Worm (Caenorhabditis elegans) whole organism, L4 larva: Measurements from ENCODE around the gene F42G4.5.

ENCODE experiments used
- F10B5.3 ChIP-seq: sonication (generic microtip); optimal IDR thresholded peaks from 2 replicates; lab custom pipeline; 2016; ENCODE audit warnings: mild to moderate bottlenecking, missing genetic modification characterization, missing compliant biosample characterization
- F26F4.8 ChIP-seq: fragments of 200-800 bp; sonication (Bioruptor generic); conservative IDR thresholded peaks from 2 replicates; pipeline ENCODE4 v1.3.6; 2022; ENCODE audit warnings: missing genetic modification characterization, missing compliant biosample characterization
- F37D6.2 ChIP-seq: sonication (generic microtip); optimal IDR thresholded peaks from 2 replicates; lab custom pipeline; 2016; ENCODE audit warnings: mild to moderate bottlenecking, missing genetic modification characterization, missing compliant biosample characterization
- F44E2.7 ChIP-seq: fragments of 200-800 bp; sonication (Bioruptor generic); IDR thresholded peaks from 2 replicates; pipeline ENCODE4 v2.1.2; 2022; ENCODE audit warnings: missing genetic modification characterization, missing compliant biosample characterization
- F49E8.2 ChIP-seq: sonication (generic microtip); optimal IDR thresholded peaks from 2 replicates; lab custom pipeline; 2016; ENCODE audit warnings: missing compliant biosample characterization, mild to moderate bottlenecking, missing genetic modification characterization, borderline replicate concordance
- R02D3.7 ChIP-seq: fragments of 150-350 bp; sonication (generic microtip); optimal IDR thresholded peaks from 3 replicates; lab custom pipeline; 2014; ENCODE audit warnings: missing biosample characterization, missing genetic modification characterization
- Y75B8A.6 ChIP-seq: fragments of 200-800 bp; sonication (Bioruptor generic); IDR thresholded peaks from 2 replicates; pipeline ENCODE4 v1.3.6; 2022; ENCODE audit warnings: missing genetic modification reagents, missing genetic modification characterization, missing compliant biosample characterization
- ZK546.5 ChIP-seq, 2 experiments: sonication (generic microtip); optimal IDR thresholded peaks; 2 replicates each; lab custom pipeline; 2017; ENCODE audit warnings: missing biosample characterization in 2 of 2, missing genetic modification characterization in 2 of 2
- aha-1 ChIP-seq: fragments of 150-350 bp; peaks from one replicate; lab custom pipeline; 2014; ENCODE audit warnings: missing biosample characterization, missing genetic modification characterization
- aly-2 ChIP-seq: sonication (generic microtip); optimal IDR thresholded peaks from 2 replicates; lab custom pipeline; 2018; ENCODE audit warnings: missing biosample characterization, missing genetic modification characterization
- arid-1 ChIP-seq: fragments of 200-800 bp; sonication (Bioruptor generic); conservative IDR thresholded peaks from 2 replicates; pipeline ENCODE4 v1.3.6; 2022; ENCODE audit warnings: missing genetic modification reagents, missing genetic modification characterization, missing compliant biosample characterization
- attf-4 ChIP-seq: sonication (generic microtip); optimal IDR thresholded peaks from 3 replicates; lab custom pipeline; 2017; ENCODE audit warnings: missing biosample characterization, missing genetic modification characterization
- ceh-20 ChIP-seq: fragments of 200-800 bp; sonication (Bioruptor generic); IDR thresholded peaks from 2 replicates; pipeline ENCODE4 v1.3.6; 2022; ENCODE audit warnings: missing genetic modification reagents, missing genetic modification characterization, missing compliant biosample characterization
- ceh-32 ChIP-seq: sonication (generic microtip); optimal IDR thresholded peaks from 2 replicates; lab custom pipeline; 2016; ENCODE audit warnings: mild to moderate bottlenecking, missing genetic modification characterization, missing compliant biosample characterization; ENCODE audit not compliant: poor library complexity
- ceh-44 ChIP-seq: fragments of 200-800 bp; sonication (Bioruptor generic); IDR thresholded peaks from 2 replicates; pipeline ENCODE4 v1.3.6; 2022; ENCODE audit warnings: missing genetic modification reagents, missing genetic modification characterization, missing compliant biosample characterization
- ceh-82 ChIP-seq: sonication (generic microtip); optimal IDR thresholded peaks from 2 replicates; lab custom pipeline; 2017; ENCODE audit warnings: missing biosample characterization, missing genetic modification characterization
- ces-1 ChIP-seq: fragments of 150-350 bp; sonication (generic microtip); optimal IDR thresholded peaks from 4 replicates; lab custom pipeline; 2014; ENCODE audit warnings: missing biosample characterization, missing genetic modification reagents, missing genetic modification characterization
- daf-8 ChIP-seq: fragments of 200-800 bp; sonication (Bioruptor generic); IDR thresholded peaks from 2 replicates; pipeline ENCODE4 v1.3.6; 2022; ENCODE audit warnings: missing genetic modification characterization, missing compliant biosample characterization
- dmd-6 ChIP-seq: fragments of 200-800 bp; sonication (Bioruptor generic); IDR thresholded peaks from 2 replicates; pipeline ENCODE4 v1.3.6; 2022; ENCODE audit warnings: missing genetic modification reagents, missing genetic modification characterization, missing compliant biosample characterization
- dmd-8 ChIP-seq: fragments of 200-800 bp; sonication (Bioruptor generic); IDR thresholded peaks from 2 replicates; pipeline ENCODE4 v1.3.6; 2022; ENCODE audit warnings: missing genetic modification characterization, missing compliant biosample characterization
- dmd-9 ChIP-seq: fragments of 200-800 bp; sonication (Bioruptor generic); IDR thresholded peaks from 2 replicates; pipeline ENCODE4 v1.3.6; 2022; ENCODE audit warnings: missing genetic modification reagents, missing genetic modification characterization, missing compliant biosample characterization
- duxl-1 ChIP-seq: sonication (generic microtip); optimal IDR thresholded peaks from 2 replicates; lab custom pipeline; 2016; ENCODE audit warnings: mild to moderate bottlenecking, missing genetic modification characterization, moderate library complexity, missing compliant biosample characterization; ENCODE audit not compliant: poor library complexity
- dve-1 ChIP-seq: sonication (generic microtip); optimal IDR thresholded peaks from 2 replicates; lab custom pipeline; 2017; ENCODE audit warnings: antibody characterized with exemption, mild to moderate bottlenecking, missing genetic modification characterization, missing compliant biosample characterization; ENCODE audit not compliant: insufficient read depth
- fkh-10 ChIP-seq: fragments of 150-350 bp; optimal IDR thresholded peaks from 2 replicates; lab custom pipeline; 2014; ENCODE audit warnings: missing biosample characterization, missing genetic modification reagents, missing genetic modification characterization
- gei-8 ChIP-seq: fragments of 200-800 bp; sonication (Bioruptor generic); optimal IDR thresholded peaks from 2 replicates; lab custom pipeline; 2018; ENCODE audit warnings: mild to moderate bottlenecking, missing genetic modification characterization, missing compliant biosample characterization
- hlh-11 ChIP-seq: fragments of 200-800 bp; sonication (Bioruptor generic); optimal IDR thresholded peaks from 2 replicates; lab custom pipeline; 2018; ENCODE audit warnings: mild to moderate bottlenecking, missing genetic modification characterization, missing compliant biosample characterization
- hmg-1.1 ChIP-seq: fragments of 200-800 bp; sonication (Bioruptor generic); IDR thresholded peaks from 2 replicates; pipeline ENCODE4 v1.3.6; 2022; ENCODE audit warnings: missing genetic modification reagents, missing genetic modification characterization, missing compliant biosample characterization
- lin-1 ChIP-seq: fragments of 200-800 bp; sonication (Bioruptor generic); IDR thresholded peaks from 2 replicates; pipeline ENCODE4 v1.3.6; 2022; ENCODE audit warnings: missing genetic modification reagents, missing genetic modification characterization, missing compliant biosample characterization
- lin-13 ChIP-seq: fragments of 150-350 bp; optimal IDR thresholded peaks from 2 replicates; lab custom pipeline; 2014; ENCODE audit warnings: missing biosample characterization, missing genetic modification reagents, missing genetic modification characterization
- lin-15B ChIP-seq: fragments of 150-350 bp; sonication (generic microtip); optimal IDR thresholded peaks from 3 replicates; lab custom pipeline; 2014; ENCODE audit warnings: missing biosample characterization, missing genetic modification characterization
- lin-38 ChIP-seq: fragments of 200-800 bp; sonication (Bioruptor generic); IDR thresholded peaks from 2 replicates; pipeline ENCODE4 v1.3.6; 2022; ENCODE audit warnings: missing genetic modification reagents, missing genetic modification characterization, missing compliant biosample characterization
- madf-5 ChIP-seq, 2 experiments: fragments of 200-800 bp; sonication (Bioruptor generic); IDR thresholded peaks; 2 replicates each; pipeline ENCODE4 v1.3.6; 2022; ENCODE audit warnings: missing compliant biosample characterization in 2 of 2, missing genetic modification characterization in 2 of 2
- nhr-10 ChIP-seq: fragments of 150-350 bp; optimal IDR thresholded peaks from 2 replicates; lab custom pipeline; 2014; ENCODE audit warnings: missing biosample characterization, missing genetic modification characterization
- nhr-102 ChIP-seq: sonication (generic microtip); optimal IDR thresholded peaks from 2 replicates; lab custom pipeline; 2016; ENCODE audit warnings: mild to moderate bottlenecking, missing genetic modification characterization, moderate library complexity, missing compliant biosample characterization
- nhr-11 ChIP-seq: fragments of 150-350 bp; optimal IDR thresholded peaks from 2 replicates; lab custom pipeline; 2014; ENCODE audit warnings: missing biosample characterization, missing genetic modification characterization
- nhr-111 ChIP-seq: fragments of 200-800 bp; sonication (Bioruptor generic); optimal IDR thresholded peaks from 2 replicates; lab custom pipeline; 2018; ENCODE audit warnings: mild to moderate bottlenecking, missing genetic modification characterization, missing compliant biosample characterization
- nhr-6 ChIP-seq: fragments of 150-350 bp; optimal IDR thresholded peaks from 2 replicates; lab custom pipeline; 2014; ENCODE audit warnings: missing biosample characterization, missing genetic modification characterization
- nhr-76 ChIP-seq: fragments of 150-350 bp; optimal IDR thresholded peaks from 2 replicates; lab custom pipeline; 2014; ENCODE audit warnings: missing biosample characterization, missing genetic modification characterization
- pha-4 ChIP-seq, 2 experiments: fragments of 150-350 bp in 1 of 2; fragments of 200-800 bp in 1 of 2; sonication (Bioruptor generic) in 1 of 2; IDR thresholded peaks in 1 of 2; optimal IDR thresholded peaks in 1 of 2; 2 replicates each; pipeline versions ENCODE4 v1.3.6 to Lab custom; 2014 to 2022; ENCODE audit warnings: missing genetic modification characterization in 2 of 2, missing genetic modification reagents in 2 of 2, missing biosample characterization in 1 of 2, missing compliant biosample characterization in 1 of 2
- sdz-12 ChIP-seq: fragments of 200-800 bp; sonication (Bioruptor generic); optimal IDR thresholded peaks from 2 replicates; lab custom pipeline; 2018; ENCODE audit warnings: mild to moderate bottlenecking, missing genetic modification characterization, missing compliant biosample characterization
- set-16 ChIP-seq: fragments of 200-800 bp; sonication (Bioruptor generic); IDR thresholded peaks from 2 replicates; pipeline ENCODE4 v1.3.6; 2022; ENCODE audit warnings: missing genetic modification reagents, missing genetic modification characterization, missing compliant biosample characterization
- snpc-1.2 ChIP-seq: fragments of 200-800 bp; sonication (Bioruptor generic); IDR thresholded peaks from 2 replicates; pipeline ENCODE4 v1.3.6; 2022; ENCODE audit warnings: missing genetic modification reagents, missing genetic modification characterization, missing compliant biosample characterization
- snpc-4 ChIP-seq: fragments of 150-350 bp; optimal IDR thresholded peaks from 2 replicates; lab custom pipeline; 2014; ENCODE audit warnings: missing biosample characterization, missing genetic modification characterization
- tag-97 ChIP-seq: fragments of 200-800 bp; sonication (Bioruptor generic); IDR thresholded peaks from 2 replicates; pipeline ENCODE4 v1.3.6; 2022; ENCODE audit warnings: missing genetic modification characterization, missing compliant biosample characterization
- tra-1 ChIP-seq: fragments of 200-800 bp; sonication (Bioruptor generic); IDR thresholded peaks from 2 replicates; pipeline ENCODE4 v1.3.6; 2022; ENCODE audit warnings: missing genetic modification reagents, missing genetic modification characterization, missing compliant biosample characterization
- unc-130 ChIP-seq: sonication (generic microtip); optimal IDR thresholded peaks from 2 replicates; lab custom pipeline; 2016; ENCODE audit warnings: missing genetic modification reagents, missing genetic modification characterization, missing compliant biosample characterization
- zag-1 ChIP-seq: fragments of 150-350 bp; optimal IDR thresholded peaks from 2 replicates; lab custom pipeline; 2014; ENCODE audit warnings: missing biosample characterization, missing genetic modification characterization
- zfp-2 ChIP-seq: sonication (generic microtip); optimal IDR thresholded peaks from 2 replicates; lab custom pipeline; 2016; ENCODE audit warnings: mild to moderate bottlenecking, missing genetic modification characterization, missing compliant biosample characterization
- zfp-3 ChIP-seq: fragments of 200-800 bp; sonication (Bioruptor generic); conservative IDR thresholded peaks from 2 replicates; pipeline ENCODE4 v1.3.6; 2022; ENCODE audit warnings: missing genetic modification reagents, missing genetic modification characterization, missing compliant biosample characterization

F42G4.5 gene

DNA sequence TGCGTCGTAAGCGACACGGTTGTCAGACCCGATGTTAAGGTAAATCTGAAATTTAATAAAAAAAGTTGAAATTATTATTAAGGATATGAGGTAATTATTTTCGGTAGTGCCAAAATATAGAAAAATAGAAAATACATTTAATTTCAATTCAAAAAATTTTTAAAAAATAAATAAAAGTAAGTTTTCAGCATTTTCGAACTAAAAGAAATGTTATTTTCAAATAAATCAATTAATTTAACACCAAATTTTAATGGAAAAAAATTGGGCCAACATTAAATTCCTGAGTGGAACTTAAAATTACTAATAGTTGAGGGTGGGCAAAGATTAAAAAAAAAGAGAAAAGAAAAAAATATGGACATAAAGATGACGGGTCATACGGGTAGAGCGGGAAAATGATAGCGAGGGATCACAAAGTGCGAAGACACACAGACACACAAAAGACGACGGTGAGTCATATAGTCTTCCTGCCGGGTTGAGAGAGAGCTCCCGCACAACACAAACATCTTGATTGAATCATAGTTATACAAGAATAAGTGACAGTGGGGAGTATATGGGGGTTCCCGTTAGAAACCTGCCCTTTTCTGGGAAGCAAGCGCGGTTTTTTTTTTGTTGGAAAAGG, 47.4 kb upstream of the F42G4.5 start, which contains the start of gene max-2 (continued):
- TF ChIP-seq dmd-9 (no peak), zfp-3 (GFP tag; lab: Robert Waterston, UW) (no peak), dve-1 (peak; percentile 67), hlh-11 (tag; lab: Kevin White, UChicago) (peak; percentile 33), tra-1 (no peak), set-16 (GFP tag; lab: Robert Waterston, UW) (no peak), ZK546.5 (tag; optimal IDR thresholded peaks at IDR 0.05; lab: Kevin White, UChicago) (no peak), tag-97 (GFP tag; lab: Robert Waterston, UW) (no peak), aly-2 (no peak), dmd-8 (no peak), zfp-2 (tag; lab: Kevin White, UChicago) (no peak), nhr-11 (tag; lab: Kevin White, UChicago) (no peak), ces-1 (GFP tag; lab: Kevin White, UChicago) (no peak), F26F4.8 (no peak), arid-1 (no peak), ceh-20 (no peak), fkh-10 (no peak), nhr-6 (peak; percentile 64)
- TF ChIP-seq, all 104 proteins: peak for 12

DNA sequence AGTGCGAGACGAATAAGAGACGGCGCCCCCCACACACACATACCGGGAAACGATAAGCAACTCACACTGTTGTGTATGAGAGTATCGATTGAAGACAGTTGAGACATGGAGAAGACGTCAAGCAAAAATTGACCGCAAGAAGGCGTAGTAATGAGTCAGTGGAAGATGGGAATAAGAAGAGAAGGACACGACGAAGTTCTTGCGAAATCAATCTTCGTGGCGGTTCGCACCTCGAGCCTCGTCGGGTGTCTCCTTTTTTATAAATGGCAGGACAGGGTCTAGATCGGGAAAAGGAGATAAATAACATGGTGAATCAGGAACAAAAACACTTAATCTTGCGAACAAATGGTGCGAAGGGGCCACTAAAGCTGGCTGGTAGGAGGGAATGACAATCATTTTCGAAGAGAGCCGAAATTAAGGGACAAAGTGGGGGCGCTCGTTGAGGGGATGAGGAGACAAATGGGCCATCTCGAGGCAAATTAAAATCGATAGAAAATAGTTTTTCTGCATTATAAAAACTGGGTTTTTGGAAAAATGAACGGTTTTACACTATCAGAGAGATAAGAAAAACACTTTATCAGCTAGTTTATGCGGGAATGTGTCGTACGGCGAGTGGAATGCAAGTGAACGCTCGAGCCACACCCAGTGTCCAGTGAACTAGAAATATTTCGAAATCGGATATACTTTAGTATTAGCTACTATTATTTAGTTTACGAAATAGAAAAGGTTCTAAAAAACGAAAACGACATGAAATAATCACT, 43.8 kb upstream of the F42G4.5 start:
- TF ChIP-seq pha-4 (GFP tag; IDR thresholded peaks at IDR 0.05; lab: Robert Waterston, UW) (no peak), pha-4 (tag; optimal IDR thresholded peaks at IDR 0.05; lab: Kevin White, UChicago) (no peak), nhr-111 (GFP tag; lab: Kevin White, UChicago) (no peak), nhr-76 (tag; lab: Kevin White, UChicago) (no peak), lin-1 (GFP tag; lab: Robert Waterston, UW) (no peak), R02D3.7 (no peak), duxl-1 (tag; lab: Kevin White, UChicago) (no peak), lin-15B (no peak), zag-1 (tag; lab: Kevin White, UChicago) (no peak), madf-5 (GFP tag; IDR thresholded peaks at IDR 0.05; lab: Robert Waterston, UW) (no peak), ceh-32 (tag; lab: Kevin White, UChicago) (no peak), nhr-11 (tag; lab: Kevin White, UChicago) (no peak), dmd-8 (no peak), gei-8 (no peak), hmg-1.1 (GFP tag; lab: Robert Waterston, UW) (no peak), sdz-12 (GFP tag; lab: Kevin White, UChicago) (no peak), attf-4 (tag; lab: Kevin White, UChicago) (no peak), daf-8 (GFP tag; lab: Robert Waterston, UW) (no peak), unc-130 (no peak), ceh-44 (GFP tag; lab: Robert Waterston, UW) (no peak), snpc-4 (tag; lab: Kevin White, UChicago) (no peak), lin-13 (no peak), lin-38 (GFP tag; lab: Robert Waterston, UW) (no peak), aha-1 (tag; lab: Kevin White, UChicago) (peak; percentile 94), arid-1 (no peak), ceh-82 (tag; lab: Kevin White, UChicago) (no peak), hlh-11 (tag; lab: Kevin White, UChicago) (peak; percentile 6), F44E2.7 (GFP tag; lab: Robert Waterston, UW) (no peak), F49E8.2 (tag; lab: Kevin White, UChicago) (no peak), F37D6.2 (no peak), dmd-6 (GFP tag; lab: Robert Waterston, UW) (no peak; the same call in 1 of the 2 replicates), nhr-10 (tag; lab: Kevin White, UChicago) (no peak), F10B5.3 (no peak), snpc-1.2 (GFP tag; lab: Robert Waterston, UW) (no peak), nhr-102 (tag; lab: Kevin White, UChicago) (no peak), Y75B8A.6 (GFP tag; lab: Robert Waterston, UW) (no peak)
